Worm (Caenorhabditis elegans) whole organism, early embryonic: ENCODE results near the gene adk-1.

ENCODE experiments used
- B0310.2 ChIP-seq: sonication (generic microtip); optimal IDR thresholded peaks from 2 replicates; lab custom pipeline; 2016; ENCODE audit warnings: mild to moderate bottlenecking, missing genetic modification characterization, missing compliant biosample characterization
- F13C5.2 ChIP-seq: sonication (generic microtip); optimal IDR thresholded peaks from 2 replicates; lab custom pipeline; 2017; ENCODE audit warnings: mild to moderate bottlenecking, missing genetic modification characterization, inconsistent platforms, missing compliant biosample characterization
- aly-1 ChIP-seq: sonication (generic microtip); optimal IDR thresholded peaks from 2 replicates; lab custom pipeline; 2016; ENCODE audit warnings: missing genetic modification characterization, missing compliant biosample characterization
- ama-1 ChIP-seq: fragments of 150-350 bp; optimal IDR thresholded peaks from 2 replicates; lab custom pipeline; 2014
- ceh-13 ChIP-seq: fragments of 200-800 bp; sonication (Bioruptor generic); optimal IDR thresholded peaks from 2 replicates; lab custom pipeline; 2018; ENCODE audit warnings: mild to moderate bottlenecking, missing genetic modification characterization, missing compliant biosample characterization
- ceh-36 ChIP-seq: sonication (generic microtip); optimal IDR thresholded peaks from 2 replicates; lab custom pipeline; 2016; ENCODE audit warnings: missing genetic modification characterization, inconsistent platforms, missing compliant biosample characterization
- ets-7 ChIP-seq: sonication (generic microtip); optimal IDR thresholded peaks from 2 replicates; lab custom pipeline; 2016; ENCODE audit warnings: missing genotype, missing genetic modification characterization, missing compliant biosample characterization
- flt-1 ChIP-seq: fragments of 200-800 bp; sonication (Bioruptor generic); IDR thresholded peaks from 2 replicates; pipeline ENCODE4 v1.3.6; 2022; ENCODE audit warnings: missing genetic modification characterization, missing compliant biosample characterization
- hmbx-1 ChIP-seq: sonication (generic microtip); optimal IDR thresholded peaks from 2 replicates; lab custom pipeline; 2016; ENCODE audit warnings: mild to moderate bottlenecking, missing genetic modification characterization, missing compliant biosample characterization
- hmg-4 ChIP-seq: fragments of 200-800 bp; sonication (Bioruptor generic); optimal IDR thresholded peaks from 2 replicates; lab custom pipeline; 2018; ENCODE audit warnings: mild to moderate bottlenecking, missing genetic modification characterization, missing compliant biosample characterization
- hnd-1 ChIP-seq: sonication (generic microtip); optimal IDR thresholded peaks from 2 replicates; lab custom pipeline; 2016; ENCODE audit warnings: missing genetic modification characterization, missing compliant biosample characterization
- scrt-1 ChIP-seq: fragments of 200-800 bp; sonication (Bioruptor generic); IDR thresholded peaks from 2 replicates; pipeline ENCODE4 v1.3.6; 2022; ENCODE audit warnings: missing genetic modification characterization, missing compliant biosample characterization
- sea-1 ChIP-seq: fragments of 200-800 bp; sonication (Bioruptor generic); conservative IDR thresholded peaks from 2 replicates; pipeline ENCODE4 v1.3.6; 2022; ENCODE audit warnings: missing genetic modification characterization, missing compliant biosample characterization
- tbx-11 ChIP-seq: fragments of 200-800 bp; sonication (Bioruptor generic); IDR thresholded peaks from 2 replicates; pipeline ENCODE4 v1.3.6; 2022; ENCODE audit warnings: missing genetic modification characterization, missing compliant biosample characterization
- tbx-37 ChIP-seq: fragments of 200-800 bp; sonication (Bioruptor generic); conservative IDR thresholded peaks from 2 replicates; pipeline ENCODE4 v1.3.6; 2022; ENCODE audit warnings: missing genetic modification reagents, missing genetic modification characterization, missing compliant biosample characterization
- tra-4 ChIP-seq: sonication (generic microtip); optimal IDR thresholded peaks from 2 replicates; lab custom pipeline; 2017; ENCODE audit warnings: missing genetic modification characterization, missing compliant biosample characterization

adk-1 gene

DNA sequence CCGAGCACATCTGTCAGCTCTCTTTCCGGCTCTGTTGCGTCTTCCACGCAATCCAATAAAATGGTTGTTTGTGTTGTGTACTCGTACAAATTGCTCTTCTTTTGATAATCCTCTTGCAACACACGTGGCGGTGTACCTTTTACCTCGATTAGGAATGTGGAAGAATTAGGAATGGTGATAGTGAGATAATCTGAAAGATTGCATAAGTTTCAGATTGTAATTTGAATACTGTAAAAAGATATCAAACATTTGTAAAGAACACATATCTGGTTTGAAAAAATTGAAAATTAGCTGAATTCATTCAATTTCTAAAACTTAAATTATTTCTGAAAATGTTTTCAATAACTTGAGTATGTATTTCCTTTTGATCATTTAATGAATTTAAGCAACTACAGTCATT is 45.8 kb downstream of the adk-1 start, which contains the start of gene C08F8.6:
Gene C08F8.6 (minus strand): TSS at position 101 of the 400 bp plus-strand sequence.
- no peak for TF ChIP-seq ceh-36 (tag; lab: Kevin White, UChicago)

DNA sequence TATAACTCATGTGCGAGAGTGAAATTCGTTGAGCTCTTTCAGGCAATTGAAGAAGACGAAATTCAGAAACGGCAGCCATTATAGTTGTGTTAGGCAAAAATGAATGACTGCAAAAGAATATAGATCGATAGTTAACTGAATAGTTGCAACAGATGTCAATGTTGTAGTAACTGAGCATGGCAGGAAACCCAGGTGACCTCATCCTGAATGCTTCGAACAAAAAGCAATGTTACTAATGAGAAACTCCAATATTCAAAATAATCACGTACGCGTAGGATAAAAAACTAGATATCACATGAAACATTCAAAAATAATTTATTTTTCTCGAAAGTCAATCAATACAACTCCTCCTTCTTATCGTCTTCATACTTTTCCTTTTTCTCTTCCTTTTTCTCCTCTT is 48.2 kb downstream of the adk-1 start, which contains the start of gene fbxb-9:
Gene fbxb-9 (minus strand): TSS at position 101 of the 400 bp plus-strand sequence.
- TF ChIP-seq B0310.2 (tag; lab: Kevin White, UChicago): no peak
- no peak for TF ChIP-seq ama-1 (lab: Kevin White, UChicago)
- TF ChIP-seq tbx-11 (GFP tag; lab: Robert Waterston, UW): no peak
- TF ChIP-seq F13C5.2 (tag; lab: Kevin White, UChicago): no peak
- no peak for TF ChIP-seq flt-1 (GFP tag; lab: Robert Waterston, UW)
- TF ChIP-seq ceh-36 (tag; lab: Kevin White, UChicago): no peak
- no peak for TF ChIP-seq tra-4 (tag; lab: Kevin White, UChicago)
- no peak for TF ChIP-seq hnd-1
- no peak for TF ChIP-seq scrt-1 (GFP tag; lab: Robert Waterston, UW)
- TF ChIP-seq aly-1 (tag; lab: Kevin White, UChicago): no peak

DNA sequence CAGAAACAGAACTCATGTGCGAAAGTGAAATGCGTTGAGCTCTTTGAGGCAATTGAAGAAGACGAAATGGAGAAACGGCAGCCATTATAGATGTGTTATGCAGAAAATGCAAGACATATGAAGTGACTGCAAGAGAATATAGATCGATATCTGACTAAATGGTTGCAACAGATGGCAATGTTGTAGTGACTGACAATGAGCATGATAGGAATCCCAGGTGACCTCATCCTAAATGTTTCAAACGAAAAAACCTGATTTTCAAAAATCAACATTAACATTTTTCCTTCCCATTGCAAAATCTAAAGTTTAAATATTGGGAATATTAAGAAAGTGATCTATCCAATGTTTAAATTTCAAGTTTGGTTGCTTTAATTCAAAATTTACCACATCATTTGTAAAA is 49.9 kb downstream of the adk-1 start, which contains the start of gene C08F8.15:
Gene C08F8.15 (minus strand): TSS at position 101 of the 400 bp plus-strand sequence.
- TF ChIP-seq ceh-13 (GFP tag; lab: Kevin White, UChicago) (no peak), flt-1 (GFP tag; lab: Robert Waterston, UW) (no peak), hnd-1 (no peak), tbx-37 (no peak), ets-7 (tag; lab: Kevin White, UChicago) (no peak), hmg-4 (GFP tag; lab: Kevin White, UChicago) (no peak), hmbx-1 (tag; lab: Kevin White, UChicago) (no peak), tra-4 (tag; lab: Kevin White, UChicago) (no peak), sea-1 (GFP tag; lab: Robert Waterston, UW) (no peak)

DNA sequence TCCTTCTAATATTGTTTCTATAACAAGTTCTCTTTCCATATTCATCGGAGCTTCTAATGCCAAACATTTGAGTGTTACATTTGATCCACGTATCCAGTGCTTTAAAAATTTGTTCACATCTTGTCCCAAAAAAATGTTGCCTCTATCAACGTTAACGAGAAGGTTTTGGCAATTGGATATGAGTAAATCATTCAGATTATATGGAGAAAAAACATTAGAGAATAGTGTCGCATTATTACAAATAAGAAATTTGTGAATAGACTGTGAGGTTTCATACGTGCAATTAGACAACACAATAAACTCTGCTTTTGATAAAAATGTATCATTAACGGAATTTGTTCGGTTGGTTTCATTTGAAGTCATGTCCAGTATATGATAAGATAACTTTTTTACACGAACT is 50.7 kb downstream of the adk-1 start, which contains the start of gene mboa-4:
Gene mboa-4 (minus strand): TSS at position 101 of the 400 bp plus-strand sequence.
- TF ChIP-seq ama-1 (lab: Kevin White, UChicago) (no peak), tbx-37 (no peak), tra-4 (tag; lab: Kevin White, UChicago) (no peak)
